Fruit fly (Drosophila melanogaster): ENCODE data around the gene CG6980.
A peak's percentile ranks its signal among the peaks of the same experiment; 100 is the strongest.

Gene CG6980

dm6 chr3R:24810844-24811625 is 3.6 kb downstream of the CG6980 start (continued):
- peak; percentile 49 for TF ChIP-seq CG17912 (GFP tag; optimal IDR thresholded peaks at IDR 0.05)
- TF ChIP-seq salm (tag; optimal IDR thresholded peaks at IDR 0.05), result peak; percentile 85
- peak; percentile 89 for TF ChIP-seq HLH3B (GFP tag; IDR thresholded peaks at IDR 0.05)
- TF ChIP-seq ase (GFP tag; IDR thresholded peaks at IDR 0.05), result peak; percentile 90
- TF ChIP-seq CG16813 (GFP tag; IDR thresholded peaks at IDR 0.05; ENCODE audit: partially characterized antibody), result no peak
- peak; percentile 60 for TF ChIP-seq Usf (GFP tag; optimal IDR thresholded peaks at IDR 0.05)
- TF ChIP-seq ci (GFP tag; IDR thresholded peaks at IDR 0.05), result peak; percentile 94
- peak; percentile 79 for TF ChIP-seq CG7357 (GFP tag; IDR thresholded peaks at IDR 0.05)
- peak; percentile 79 for TF ChIP-seq Asciz (GFP tag; optimal IDR thresholded peaks at IDR 0.05)
- peak; percentile 98 for TF ChIP-seq CG11695 (GFP tag; IDR thresholded peaks at IDR 0.05)
- TF ChIP-seq en (GFP tag; optimal IDR thresholded peaks at IDR 0.05), result peak; percentile 63
- peak; percentile 87 for TF ChIP-seq zfh1 (GFP tag; IDR thresholded peaks at IDR 0.05)
- peak; percentile 36 for TF ChIP-seq CG4617 (GFP tag; optimal IDR thresholded peaks at IDR 0.05; ENCODE audit: borderline replicate concordance)
- peak; percentile 79; the same call in 1 of the 2 replicates for TF ChIP-seq aop (GFP tag; IDR thresholded peaks at IDR 0.05)
- TF ChIP-seq CG7745 (tag; optimal IDR thresholded peaks at IDR 0.05), result no peak
- no peak for TF ChIP-seq eve (GFP tag; optimal IDR thresholded peaks at IDR 0.05)
- TF ChIP-seq HmgZ (tag; optimal IDR thresholded peaks at IDR 0.05), result peak; percentile 93
- no peak for TF ChIP-seq inv (GFP tag; IDR thresholded peaks at IDR 0.05; ENCODE audit: partially characterized antibody)
- TF ChIP-seq CG2889 (GFP tag; IDR thresholded peaks at IDR 0.05), result peak; percentile 78; the same call in 2 of the 3 replicates
- peak; percentile 87 for TF ChIP-seq gsb (GFP tag; IDR thresholded peaks at IDR 0.05)
- TF ChIP-seq CG18262 (tag; optimal IDR thresholded peaks at IDR 0.05), result peak; percentile 81
- TF ChIP-seq Max (GFP tag; optimal IDR thresholded peaks at IDR 0.05), result peak; percentile 73
- TF ChIP-seq CG6175 (GFP tag; IDR thresholded peaks at IDR 0.05), result peak; percentile 79; the same call in 2 of the 3 replicates
- TF ChIP-seq knrl (GFP tag; IDR thresholded peaks at IDR 0.05; ENCODE audit: partially characterized antibody), result no peak
- peak; percentile 87 for TF ChIP-seq sisA (GFP tag; IDR thresholded peaks at IDR 0.05)
- peak; percentile 54 for TF ChIP-seq CG3995 (GFP tag; optimal IDR thresholded peaks at IDR 0.05)
- peak; percentile 3 for TF ChIP-seq Hmx (GFP tag; optimal IDR thresholded peaks at IDR 0.05)
- TF ChIP-seq CG15269 (tag; optimal IDR thresholded peaks at IDR 0.05), result peak; percentile 95
- TF ChIP-seq grn (GFP tag; optimal IDR thresholded peaks at IDR 0.05), result peak; percentile 10
- peak in 1 of 2 experiments; percentile 39 for TF ChIP-seq crp (GFP tag; optimal IDR thresholded peaks at IDR 0.05)
- peak; percentile 94 for TF ChIP-seq Atf6 (GFP tag; IDR thresholded peaks at IDR 0.05)
- peak; percentile 83 for TF ChIP-seq CG31441 (GFP tag; IDR thresholded peaks at IDR 0.05)
- no peak for TF ChIP-seq Lpt (GFP tag; optimal IDR thresholded peaks at IDR 0.05)
- TF ChIP-seq E2f2 (GFP tag; IDR thresholded peaks at IDR 0.05), result peak; percentile 66
- TF ChIP-seq CG2199 (GFP tag; IDR thresholded peaks at IDR 0.05), result peak; percentile 77; the same call in 2 of the 3 replicates
- peak; percentile 59 for TF ChIP-seq run (tag; optimal IDR thresholded peaks at IDR 0.05)
- peak; percentile 57 for TF ChIP-seq CG4282 (GFP tag; optimal IDR thresholded peaks at IDR 0.05)
- peak; percentile 88 for TF ChIP-seq fd96Cb (tag; optimal IDR thresholded peaks at IDR 0.05)
- peak; percentile 70 for TF ChIP-seq ssp (GFP tag; IDR thresholded peaks at IDR 0.05)
- TF ChIP-seq ash1 (GFP tag; optimal IDR thresholded peaks at IDR 0.05), result peak; percentile 82
- peak; percentile 80 for TF ChIP-seq maf-S (GFP tag; optimal IDR thresholded peaks at IDR 0.05)
- peak; percentile 73 for TF ChIP-seq kay (GFP tag; optimal IDR thresholded peaks at IDR 0.05)
- peak; percentile 88 for TF ChIP-seq CG9932 (GFP tag; IDR thresholded peaks at IDR 0.05)
- TF ChIP-seq repo (GFP tag; optimal IDR thresholded peaks at IDR 0.05), result peak; percentile 78
- peak; percentile 83 for TF ChIP-seq emc (GFP tag; optimal IDR thresholded peaks at IDR 0.05)
- TF ChIP-seq otp (GFP tag; IDR thresholded peaks at IDR 0.05), result peak; percentile 85
- peak; percentile 78 for TF ChIP-seq ara (GFP tag; IDR thresholded peaks at IDR 0.05)
- TF ChIP-seq CG10565 (GFP tag; optimal IDR thresholded peaks at IDR 0.05), result peak; percentile 44
- peak; percentile 82 for TF ChIP-seq gcm (GFP tag; optimal IDR thresholded peaks at IDR 0.05)
- peak; percentile 92 for TF ChIP-seq PHDP (tag; optimal IDR thresholded peaks at IDR 0.05)

Measured in whole organism, embryonic.